Fruit fly (Drosophila melanogaster) whole organism, adult: ENCODE measurements around the gene CG4768.

ENCODE experiments used
- CG11617 ChIP-seq: fragments of 200-800 bp; sonication (Bioruptor generic); optimal IDR thresholded peaks from 2 replicates; lab custom pipeline; 2017; ENCODE audit warnings: mild to moderate bottlenecking, missing biosample characterization, missing genetic modification reagents, missing genetic modification characterization
- CG12768 ChIP-seq: fragments of 200-800 bp; sonication (Bioruptor generic); optimal IDR thresholded peaks from 2 replicates; lab custom pipeline; 2017; ENCODE audit warnings: missing biosample characterization, missing genetic modification characterization, mild to moderate bottlenecking, moderate library complexity, missing genetic modification reagents
- CG14711 ChIP-seq: fragments of 200-800 bp; sonication (Bioruptor generic); optimal IDR thresholded peaks from 2 replicates; lab custom pipeline; 2018; ENCODE audit warnings: missing biosample characterization, mild to moderate bottlenecking, missing genetic modification characterization, moderate library complexity
- CG1620 ChIP-seq: fragments of 200-800 bp; sonication (Bioruptor generic); optimal IDR thresholded peaks from 2 replicates; lab custom pipeline; 2016; ENCODE audit warnings: missing biosample characterization, missing genetic modification characterization
- CG33017 ChIP-seq: fragments of 200-800 bp; sonication (Bioruptor generic); optimal IDR thresholded peaks from 2 replicates; lab custom pipeline; 2018; ENCODE audit warnings: missing biosample characterization, mild to moderate bottlenecking, missing genetic modification characterization, moderate library complexity
- CG5204 ChIP-seq: fragments of 200-800 bp; sonication (Bioruptor generic); optimal IDR thresholded peaks from 2 replicates; lab custom pipeline; 2016; ENCODE audit warnings: missing biosample characterization, missing genetic modification characterization
- CG7045 ChIP-seq: fragments of 200-800 bp; sonication (Bioruptor generic); optimal IDR thresholded peaks from 2 replicates; lab custom pipeline; 2017; ENCODE audit warnings: missing biosample characterization, mild to moderate bottlenecking, missing genetic modification characterization
- CG7101 ChIP-seq: fragments of 200-800 bp; sonication (Bioruptor generic); optimal IDR thresholded peaks from 2 replicates; lab custom pipeline; 2018; ENCODE audit warnings: missing biosample characterization, mild to moderate bottlenecking, missing genetic modification characterization, moderate library complexity
- Clk ChIP-seq: fragments of 200-800 bp; sonication (Bioruptor generic); optimal IDR thresholded peaks from 2 replicates; lab custom pipeline; 2017; ENCODE audit warnings: missing biosample characterization, missing genetic modification characterization
- Crg-1 ChIP-seq: fragments of 200-800 bp; sonication (Bioruptor generic); optimal IDR thresholded peaks from 2 replicates; lab custom pipeline; 2016; ENCODE audit warnings: missing biosample characterization, missing genetic modification characterization
- Hr96 ChIP-seq: fragments of 200-800 bp; sonication (Bioruptor generic); optimal IDR thresholded peaks from 2 replicates; lab custom pipeline; 2016; ENCODE audit warnings: missing biosample characterization, missing genetic modification characterization
- Mnt ChIP-seq: fragments of 200-800 bp; sonication (Bioruptor generic); optimal IDR thresholded peaks from 2 replicates; lab custom pipeline; 2016; ENCODE audit warnings: missing biosample characterization, mild to moderate bottlenecking, missing genetic modification characterization
- bab1 ChIP-seq: fragments of 200-800 bp; sonication (Bioruptor generic); optimal IDR thresholded peaks from 3 replicates; lab custom pipeline; 2019; ENCODE audit warnings: missing biosample characterization, mild to moderate bottlenecking, missing genetic modification characterization, moderate library complexity
- cic ChIP-seq: fragments of 200-800 bp; sonication (Bioruptor generic); optimal IDR thresholded peaks from 2 replicates; lab custom pipeline; 2017; ENCODE audit warnings: missing biosample characterization, mild to moderate bottlenecking, missing genetic modification characterization, moderate library complexity
- cnc ChIP-seq, 2 experiments: fragments of >200 bp; optimal IDR thresholded peaks; 2 replicates each; lab custom pipeline; 2017
- kay ChIP-seq: fragments of 200-800 bp; sonication (Bioruptor generic); peaks from one replicate; lab custom pipeline; 2016; ENCODE audit warnings: missing biosample characterization, missing genetic modification characterization, borderline replicate concordance
- ovo ChIP-seq: fragments of 200-800 bp; sonication (Bioruptor generic); optimal IDR thresholded peaks from 2 replicates; lab custom pipeline; 2016; ENCODE audit warnings: missing biosample characterization, missing genetic modification characterization
- pad ChIP-seq: fragments of 200-800 bp; sonication (Bioruptor generic); optimal IDR thresholded peaks from 3 replicates; lab custom pipeline; 2017; ENCODE audit warnings: missing biosample characterization, missing genetic modification characterization, mild to moderate bottlenecking, moderate library complexity, missing genetic modification reagents
- tj ChIP-seq: fragments of 200-800 bp; sonication (Bioruptor generic); optimal IDR thresholded peaks from 3 replicates; lab custom pipeline; 2017; ENCODE audit warnings: missing biosample characterization, mild to moderate bottlenecking, missing genetic modification characterization, moderate library complexity
- toe ChIP-seq: fragments of 200-800 bp; sonication (Bioruptor generic); optimal IDR thresholded peaks from 2 replicates; lab custom pipeline; 2016; ENCODE audit warnings: missing biosample characterization, missing genetic modification characterization

Gene CG4768

dm6 chrX:16793129-16793748 is 1.3 kb downstream of the CG4768 start:
- TF ChIP-seq Mnt (GFP tag; lab: Kevin White, UChicago) (peak; percentile 69), pad (GFP tag; lab: Kevin White, UChicago) (no peak), Crg-1 (GFP tag; lab: Kevin White, UChicago) (no peak), CG5204 (GFP tag; lab: Kevin White, UChicago) (no peak), toe (GFP tag; lab: Kevin White, UChicago) (no peak), bab1 (no peak), Clk (no peak)

dm6 chrX:16798166-16798565 is 6.2 kb downstream of the CG4768 start:
- TF ChIP-seq kay (GFP tag; lab: Kevin White, UChicago) (no peak), cnc (optimal IDR thresholded peaks at IDR 0.05; lab: Kevin White, UChicago) (no peak), tj (GFP tag; lab: Kevin White, UChicago) (no peak), CG1620 (GFP tag; lab: Kevin White, UChicago) (no peak), cic (GFP tag; lab: Kevin White, UChicago) (no peak), CG7045 (GFP tag; lab: Kevin White, UChicago) (no peak), pad (GFP tag; lab: Kevin White, UChicago) (no peak), CG5204 (GFP tag; lab: Kevin White, UChicago) (no peak), CG14711 (tag; lab: Kevin White, UChicago) (no peak), CG12768 (GFP tag; lab: Kevin White, UChicago) (no peak), toe (GFP tag; lab: Kevin White, UChicago) (no peak), CG33017 (tag; lab: Kevin White, UChicago) (no peak), Crg-1 (GFP tag; lab: Kevin White, UChicago) (no peak)

- TF ChIP-seq Mnt (GFP tag; lab: Kevin White, UChicago) = peak; percentile 17
- TF ChIP-seq CG7101 (tag; lab: Kevin White, UChicago) = peak; percentile 4
- TF ChIP-seq tj (GFP tag; lab: Kevin White, UChicago) = peak; percentile 1
- TF ChIP-seq CG14711 (tag; lab: Kevin White, UChicago) = no peak
- peak; percentile 18 for TF ChIP-seq bab1
These were observed 8.0 kb downstream of the CG4768 start for dm6 chrX:16799914-16800313.

- TF ChIP-seq bab1 (no peak), Clk (no peak), CG14711 (tag; lab: Kevin White, UChicago) (no peak), Crg-1 (GFP tag; lab: Kevin White, UChicago) (no peak)
These were observed 8.7 kb downstream of the CG4768 start, which contains the start of the genes CG9132 and CG4789 for dm6 chrX:16800530-16801027. Gene CG9132, minus strand, starts transcription at chrX:16800710. Gene CG4789, plus strand, starts transcription at chrX:16800930.

dm6 chrX:16803299-16803698 is 11.4 kb downstream of the CG4768 start, which contains the start of the genes Rai1 and CG13005:
Gene Rai1, minus strand, starts transcription at chrX:16803344.
Gene CG13005, plus strand, starts transcription at chrX:16803650.
- TF ChIP-seq CG1620 (GFP tag; lab: Kevin White, UChicago) = peak; percentile 35
- no peak for TF ChIP-seq ovo (GFP tag; lab: Kevin White, UChicago)

dm6 chrX:16805768-16806167 is 13.8 kb downstream of the CG4768 start, which contains the start of gene ppk28:
Gene ppk28, plus strand, starts transcription at chrX:16806068.
- TF ChIP-seq CG5204 (GFP tag; lab: Kevin White, UChicago) = no peak
- TF ChIP-seq toe (GFP tag; lab: Kevin White, UChicago) = no peak
- TF ChIP-seq CG12768 (GFP tag; lab: Kevin White, UChicago) = no peak
- TF ChIP-seq Clk = no peak
- no peak for TF ChIP-seq Crg-1 (GFP tag; lab: Kevin White, UChicago)
- TF ChIP-seq kay (GFP tag; lab: Kevin White, UChicago) = no peak

- no peak for TF ChIP-seq CG5204 (GFP tag; lab: Kevin White, UChicago)
- no peak for TF ChIP-seq tj (GFP tag; lab: Kevin White, UChicago)
- no peak for TF ChIP-seq kay (GFP tag; lab: Kevin White, UChicago)
- no peak for TF ChIP-seq CG11617 (GFP tag; lab: Kevin White, UChicago)
- no peak for TF ChIP-seq Hr96 (GFP tag; lab: Kevin White, UChicago)
- TF ChIP-seq ovo (GFP tag; lab: Kevin White, UChicago) = no peak
- TF ChIP-seq bab1 = no peak
- TF ChIP-seq Clk = no peak
- TF ChIP-seq Crg-1 (GFP tag; lab: Kevin White, UChicago) = no peak
- TF ChIP-seq Mnt (GFP tag; lab: Kevin White, UChicago) = no peak
- TF ChIP-seq CG14711 (tag; lab: Kevin White, UChicago) = no peak
- TF ChIP-seq pad (GFP tag; lab: Kevin White, UChicago) = no peak
- no peak for TF ChIP-seq CG33017 (tag; lab: Kevin White, UChicago)
- no peak for TF ChIP-seq CG12768 (GFP tag; lab: Kevin White, UChicago)
- TF ChIP-seq cnc (optimal IDR thresholded peaks at IDR 0.05; lab: Kevin White, UChicago) = no peak
- TF ChIP-seq CG7101 (tag; lab: Kevin White, UChicago) = no peak
- no peak for TF ChIP-seq toe (GFP tag; lab: Kevin White, UChicago)
These were observed 16.7 kb downstream of the CG4768 start for dm6 chrX:16808654-16809053.
